Worm (Caenorhabditis elegans) whole organism, L1 larva: ENCODE data around the gene K02E10.7.

Experiments used
- ceh-8 ChIP-seq: fragments of 200-800 bp; sonication (Bioruptor generic); optimal IDR thresholded peaks from 2 replicates; lab custom pipeline; 2018; ENCODE audit warnings: mild to moderate bottlenecking, missing genetic modification characterization, moderate library complexity, missing compliant biosample characterization
- ceh-82 ChIP-seq, 3 experiments: fragments of 150-350 bp in 1 of 3; sonication (generic microtip) in 2 of 3; optimal IDR thresholded peaks; 2 replicates each; lab custom pipeline; 2014 to 2017; ENCODE audit warnings: missing biosample characterization in 3 of 3, missing genetic modification characterization in 3 of 3
- ces-1 ChIP-seq: fragments of 150-350 bp; optimal IDR thresholded peaks from 2 replicates; lab custom pipeline; 2014; ENCODE audit warnings: missing biosample characterization, missing genetic modification reagents, missing genetic modification characterization
- dpl-1 ChIP-seq, 3 experiments: fragments of 150-350 bp in 2 of 3; sonication (generic microtip) in 1 of 3; optimal IDR thresholded peaks; 2 replicates each; lab custom pipeline; 2014 to 2017; ENCODE audit warnings: missing biosample characterization in 3 of 3, missing genetic modification characterization in 3 of 3, missing genetic modification reagents in 3 of 3
- dsc-1 ChIP-seq: sonication (generic microtip); optimal IDR thresholded peaks from 2 replicates; lab custom pipeline; 2016; ENCODE audit warnings: mild to moderate bottlenecking, missing genetic modification characterization, missing compliant biosample characterization
- efl-1 ChIP-seq, 4 experiments: fragments of 150-350 bp; optimal IDR thresholded peaks in 3 of 4; peaks in 1 of 4; 1 replicate in 1 of 4; 2 replicates in 3 of 4; lab custom pipeline; 2014; ENCODE audit warnings: missing biosample characterization in 2 of 4, missing genetic modification characterization in 2 of 4, missing genetic modification reagents in 2 of 4
- egl-27 ChIP-seq, 2 experiments: fragments of 150-350 bp in 1 of 2; sonication (generic microtip); optimal IDR thresholded peaks; 3 replicates each; lab custom pipeline; 2017 to 2018; ENCODE audit warnings: missing biosample characterization in 2 of 2, missing genetic modification characterization in 2 of 2, missing genetic modification reagents in 2 of 2
- elt-3 ChIP-seq, 6 experiments: fragments of 150-350 bp in 1 of 6; sonication (generic microtip); optimal IDR thresholded peaks; 2 replicates each; lab custom pipeline; 2017 to 2018; ENCODE audit warnings: missing biosample characterization in 6 of 6, missing genetic modification characterization in 6 of 6, inconsistent platforms in 1 of 6
- fkh-10 ChIP-seq: sonication (generic microtip); optimal IDR thresholded peaks from 2 replicates; lab custom pipeline; 2017; ENCODE audit warnings: missing biosample characterization, missing genetic modification reagents, missing genetic modification characterization
- fkh-8 ChIP-seq: sonication (generic microtip); optimal IDR thresholded peaks from 2 replicates; lab custom pipeline; 2016; ENCODE audit warnings: mild to moderate bottlenecking, missing genetic modification characterization, missing compliant biosample characterization
- grh-1 ChIP-seq: fragments of 200-800 bp; sonication (Bioruptor generic); IDR thresholded peaks from 2 replicates; pipeline ENCODE4 v1.3.6; 2022; ENCODE audit warnings: missing genetic modification reagents, missing genetic modification characterization, missing compliant biosample characterization
- hpl-2 ChIP-seq: fragments of 150-350 bp; optimal IDR thresholded peaks from 2 replicates; lab custom pipeline; 2014; ENCODE audit warnings: missing biosample characterization, missing genetic modification reagents, missing genetic modification characterization
- isw-1 ChIP-seq: fragments of 200-800 bp; sonication (Bioruptor generic); IDR thresholded peaks from 2 replicates; pipeline ENCODE4 v1.3.6; 2022; ENCODE audit warnings: missing genetic modification characterization, missing compliant biosample characterization
- lin-13 ChIP-seq: fragments of 150-350 bp; optimal IDR thresholded peaks from 2 replicates; lab custom pipeline; 2014; ENCODE audit warnings: missing biosample characterization, missing genetic modification reagents, missing genetic modification characterization
- lin-14 ChIP-seq: fragments of 200-800 bp; sonication (Bioruptor generic); optimal IDR thresholded peaks from 2 replicates; lab custom pipeline; 2018; ENCODE audit warnings: mild to moderate bottlenecking, missing genetic modification characterization, moderate library complexity, missing compliant biosample characterization
- lin-15B ChIP-seq: fragments of 150-350 bp; sonication (generic microtip); optimal IDR thresholded peaks from 3 replicates; lab custom pipeline; 2014; ENCODE audit warnings: missing biosample characterization, missing genetic modification characterization
- lir-3 ChIP-seq: sonication (generic microtip); optimal IDR thresholded peaks from 2 replicates; lab custom pipeline; 2016; ENCODE audit warnings: mild to moderate bottlenecking, missing genetic modification characterization, moderate library complexity, missing compliant biosample characterization; ENCODE audit not compliant: poor library complexity
- nhr-12 ChIP-seq: sonication (generic microtip); optimal IDR thresholded peaks from 2 replicates; lab custom pipeline; 2017; ENCODE audit warnings: missing biosample characterization, missing genetic modification characterization
- nhr-47 ChIP-seq: sonication (generic microtip); optimal IDR thresholded peaks from 2 replicates; lab custom pipeline; 2016; ENCODE audit warnings: mild to moderate bottlenecking, missing genetic modification characterization, moderate library complexity, missing compliant biosample characterization
- nhr-71 ChIP-seq: sonication (generic microtip); optimal IDR thresholded peaks from 2 replicates; lab custom pipeline; 2016; ENCODE audit warnings: mild to moderate bottlenecking, missing genetic modification characterization, moderate library complexity, missing compliant biosample characterization
- nhr-77 ChIP-seq: fragments of 150-350 bp; optimal IDR thresholded peaks from 2 replicates; lab custom pipeline; 2014; ENCODE audit warnings: missing biosample characterization, missing genetic modification characterization
- pax-3 ChIP-seq: fragments of 200-800 bp; sonication (Bioruptor generic); optimal IDR thresholded peaks from 2 replicates; lab custom pipeline; 2018; ENCODE audit warnings: mild to moderate bottlenecking, missing genetic modification characterization, moderate library complexity, missing compliant biosample characterization
- pqm-1 ChIP-seq: sonication (generic microtip); optimal IDR thresholded peaks from 3 replicates; lab custom pipeline; 2017; ENCODE audit warnings: missing biosample characterization, missing genetic modification characterization
- rnt-1 ChIP-seq: sonication (generic microtip); optimal IDR thresholded peaks from 2 replicates; lab custom pipeline; 2016; ENCODE audit warnings: mild to moderate bottlenecking, missing genetic modification characterization, moderate library complexity, missing compliant biosample characterization
- snu-23 ChIP-seq: sonication (generic microtip); optimal IDR thresholded peaks from 2 replicates; lab custom pipeline; 2016; ENCODE audit warnings: missing genetic modification characterization, missing compliant biosample characterization
- swsn-7 ChIP-seq: sonication (generic microtip); optimal IDR thresholded peaks from 2 replicates; lab custom pipeline; 2016; ENCODE audit warnings: missing genetic modification characterization, missing compliant biosample characterization
- unc-86 ChIP-seq: sonication (generic microtip); optimal IDR thresholded peaks from 2 replicates; lab custom pipeline; 2016; ENCODE audit warnings: missing genetic modification characterization, missing compliant biosample characterization
- vab-15 ChIP-seq: sonication (generic microtip); optimal IDR thresholded peaks from 2 replicates; lab custom pipeline; 2017; ENCODE audit warnings: missing genotype, mild to moderate bottlenecking, missing genetic modification characterization, missing compliant biosample characterization
- zag-1 ChIP-seq: fragments of 150-350 bp; optimal IDR thresholded peaks from 2 replicates; lab custom pipeline; 2014; ENCODE audit warnings: missing biosample characterization, missing genetic modification characterization
- zip-4 ChIP-seq: fragments of 200-800 bp; sonication (Bioruptor generic); optimal IDR thresholded peaks from 2 replicates; lab custom pipeline; 2018; ENCODE audit warnings: mild to moderate bottlenecking, missing genetic modification characterization, moderate library complexity, missing compliant biosample characterization
- ztf-4 ChIP-seq: fragments of 150-350 bp; optimal IDR thresholded peaks from 2 replicates; lab custom pipeline; 2014; ENCODE audit warnings: missing biosample characterization, missing genetic modification characterization

The K02E10.7 gene

DNA sequence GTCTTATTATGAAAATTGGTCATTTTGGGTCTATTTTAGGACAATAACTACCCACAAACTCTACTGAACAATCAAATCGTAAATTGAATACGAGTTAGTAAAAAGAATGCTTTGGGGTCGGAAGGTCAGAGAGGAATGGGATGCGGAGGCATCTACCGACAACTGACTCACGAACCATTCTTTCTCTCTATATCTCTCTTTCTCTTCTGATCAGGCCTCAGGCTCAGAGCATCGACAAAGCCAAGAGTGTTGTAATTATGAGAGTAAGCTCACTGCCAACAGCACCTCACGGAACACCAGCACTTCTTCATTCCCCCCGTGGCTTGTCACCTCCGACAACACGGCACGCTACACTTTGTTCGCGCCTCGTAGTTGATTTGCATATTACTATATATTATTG is 12.1 kb upstream of the K02E10.7 start:
- TF ChIP-seq ces-1, result no peak
- peak; percentile 23 for TF ChIP-seq rnt-1 (tag; lab: Kevin White, UChicago)

DNA sequence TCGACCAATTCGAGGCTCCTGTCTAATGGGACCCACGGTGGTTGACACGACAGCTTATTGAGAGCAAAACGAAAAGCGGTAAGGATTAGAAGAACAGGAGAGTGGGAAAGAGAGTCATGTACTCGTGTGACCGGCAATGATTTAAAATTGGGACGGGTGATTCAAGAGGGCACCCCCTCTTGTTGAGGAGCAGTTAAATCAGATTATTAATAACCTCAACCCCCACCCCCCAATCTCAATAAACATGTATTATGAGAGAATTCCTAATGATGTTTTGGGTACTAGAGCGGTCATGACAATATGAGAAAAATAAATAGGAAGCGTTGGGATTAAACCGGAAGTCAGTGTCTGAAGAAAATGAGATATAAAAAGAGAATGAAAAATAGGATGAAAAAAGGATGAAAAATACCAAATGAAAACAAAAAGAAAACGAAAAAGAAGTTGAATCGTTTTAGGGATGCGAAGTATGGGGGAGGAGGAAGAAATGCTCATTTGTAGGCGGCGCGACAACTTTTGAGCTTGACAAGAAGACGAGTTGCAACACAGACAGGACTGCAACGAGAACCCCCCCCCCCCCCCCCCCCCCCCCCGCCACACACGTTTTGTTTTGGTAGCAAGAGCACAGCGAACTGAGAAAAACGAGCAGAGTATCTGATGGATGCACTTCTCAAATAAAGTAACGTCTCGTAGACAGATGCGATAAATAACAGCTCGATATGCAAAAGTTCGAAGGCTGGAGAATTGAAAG is 8.8 kb upstream of the K02E10.7 start:
- TF ChIP-seq ceh-8 (GFP tag; lab: Kevin White, UChicago) (peak; percentile 2), lir-3 (no peak)

DNA sequence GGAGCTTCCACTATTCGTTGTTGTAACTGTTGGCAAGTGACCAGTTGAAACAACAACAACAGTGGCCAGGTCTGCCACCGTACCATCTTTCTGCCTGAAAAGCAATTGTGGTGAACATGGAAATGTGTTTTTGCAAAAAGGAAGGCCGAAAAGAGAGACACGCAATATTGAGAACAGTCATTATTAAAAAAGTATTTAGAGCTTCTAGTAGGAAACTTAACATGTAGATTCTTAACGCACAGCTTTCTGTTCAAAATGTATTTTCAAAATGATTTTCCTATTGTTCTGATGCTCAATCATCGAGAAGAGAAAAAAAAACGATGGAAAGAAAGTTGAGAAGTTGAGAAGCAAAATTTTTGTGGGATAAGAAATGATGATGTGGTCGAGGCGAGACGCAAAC is 6.9 kb upstream of the K02E10.7 start, which contains the start of gene syg-1:
syg-1 (minus strand) TSS at position 101 of the 400 bp plus-strand sequence.
- TF ChIP-seq dpl-1 (GFP tag; optimal IDR thresholded peaks at IDR 0.05; lab: Kevin White, UChicago) (no peak), snu-23 (GFP tag; lab: Kevin White, UChicago) (no peak), dsc-1 (tag; lab: Kevin White, UChicago) (no peak), ztf-4 (tag; lab: Kevin White, UChicago) (no peak), grh-1 (GFP tag; lab: Robert Waterston, UW) (no peak), lin-14 (GFP tag; lab: Kevin White, UChicago) (no peak)

DNA sequence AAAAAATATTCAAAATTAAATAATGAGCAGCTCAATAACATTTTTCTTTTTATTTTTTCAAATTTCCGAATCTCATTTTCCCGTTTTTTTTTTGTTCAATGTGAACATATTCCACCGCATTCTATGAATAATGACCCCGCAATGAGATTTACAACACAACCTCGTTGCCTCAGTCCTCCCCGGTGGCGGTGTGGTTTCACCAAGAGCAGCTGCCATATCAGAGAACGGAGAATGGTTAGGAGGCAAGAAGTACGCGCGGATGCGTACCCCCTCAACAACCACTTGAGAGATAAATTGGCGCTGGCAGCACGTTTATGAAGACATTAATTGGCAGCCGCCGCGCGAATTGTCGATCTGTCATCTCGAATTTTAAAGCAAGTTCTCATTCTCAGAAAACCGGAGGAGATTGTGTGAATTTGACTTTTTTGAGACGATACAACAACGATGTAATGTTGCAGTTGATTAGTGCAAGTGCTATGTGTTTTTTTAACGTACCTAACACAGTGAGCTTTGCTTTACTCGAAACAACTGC is 5.4 kb upstream of the K02E10.7 start:
- TF ChIP-seq efl-1 (optimal IDR thresholded peaks at IDR 0.05; lab: Kevin White, UChicago) (no peak), efl-1 (GFP tag; optimal IDR thresholded peaks at IDR 0.05 in 1 of 2; lab: Kevin White, UChicago) (peak in 1 of 2 experiments; percentile 91), isw-1 (no peak)

DNA sequence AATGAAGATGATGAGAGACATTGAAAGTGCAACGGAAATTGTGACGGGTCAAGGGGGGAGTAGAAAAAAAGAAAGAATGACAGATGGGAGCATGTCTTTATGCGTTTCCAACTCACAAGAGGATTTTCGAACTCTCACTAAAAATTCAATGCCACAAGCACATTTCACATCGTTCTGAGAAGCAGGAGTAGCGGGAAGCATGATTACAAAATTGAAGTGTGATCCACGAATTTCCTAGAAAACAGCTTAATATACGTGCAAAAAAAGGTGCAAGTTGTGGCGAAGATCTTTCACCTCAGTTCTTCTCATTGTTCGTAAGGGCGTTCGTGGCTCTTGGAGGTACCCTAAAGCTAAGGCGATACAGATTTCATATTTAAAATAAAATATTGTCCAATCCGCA is 1.6 kb downstream of the K02E10.7 start:
- TF ChIP-seq lin-15B (tag; lab: Kevin White, UChicago) (no peak), dsc-1 (tag; lab: Kevin White, UChicago) (peak; percentile 22), ztf-4 (tag; lab: Kevin White, UChicago) (peak; percentile 15), lin-14 (GFP tag; lab: Kevin White, UChicago) (peak; percentile 28), hpl-2 (no peak), vab-15 (tag; lab: Kevin White, UChicago) (no peak), ces-1 (no peak), snu-23 (GFP tag; lab: Kevin White, UChicago) (no peak), pqm-1 (tag; lab: Kevin White, UChicago) (no peak), nhr-12 (tag; lab: Kevin White, UChicago) (no peak), ceh-82 (tag; optimal IDR thresholded peaks at IDR 0.05; lab: Kevin White, UChicago) (no peak), lin-13 (GFP tag; lab: Kevin White, UChicago) (no peak), swsn-7 (no peak), fkh-8 (tag; lab: Kevin White, UChicago) (peak; percentile 62), nhr-71 (tag; lab: Kevin White, UChicago) (peak; percentile 60), fkh-10 (GFP tag; lab: Kevin White, UChicago) (no peak), zip-4 (GFP tag; lab: Kevin White, UChicago) (no peak), unc-86 (tag; lab: Kevin White, UChicago) (peak; percentile 38), nhr-77 (tag; lab: Kevin White, UChicago) (no peak), zag-1 (tag; lab: Kevin White, UChicago) (no peak), rnt-1 (tag; lab: Kevin White, UChicago) (no peak), egl-27 (tag; optimal IDR thresholded peaks at IDR 0.05; lab: Kevin White, UChicago) (no peak), elt-3 (tag; optimal IDR thresholded peaks at IDR 0.05; lab: Kevin White, UChicago) (no peak), pax-3 (tag; lab: Kevin White, UChicago) (peak; percentile 5), nhr-47 (peak; percentile 46)
- TF ChIP-seq, all 84 proteins: peak for 8
